Worm (Caenorhabditis elegans) whole organism, L3 larva: ENCODE results near the gene lite-1.

Experiments used
- fkh-10 ChIP-seq: sonication (generic microtip); optimal IDR thresholded peaks from 2 replicates; lab custom pipeline; 2017; ENCODE audit warnings: missing biosample characterization, missing genetic modification reagents, missing genetic modification characterization
- unc-62 ChIP-seq: fragments of 150-350 bp; sonication (generic microtip); optimal IDR thresholded peaks from 4 replicates; lab custom pipeline; 2014; ENCODE audit warnings: missing biosample characterization, missing genetic modification reagents, missing genetic modification characterization
- zag-1 ChIP-seq: fragments of 150-350 bp; optimal IDR thresholded peaks from 2 replicates; lab custom pipeline; 2014; ENCODE audit warnings: missing biosample characterization, missing genetic modification characterization

DNA sequence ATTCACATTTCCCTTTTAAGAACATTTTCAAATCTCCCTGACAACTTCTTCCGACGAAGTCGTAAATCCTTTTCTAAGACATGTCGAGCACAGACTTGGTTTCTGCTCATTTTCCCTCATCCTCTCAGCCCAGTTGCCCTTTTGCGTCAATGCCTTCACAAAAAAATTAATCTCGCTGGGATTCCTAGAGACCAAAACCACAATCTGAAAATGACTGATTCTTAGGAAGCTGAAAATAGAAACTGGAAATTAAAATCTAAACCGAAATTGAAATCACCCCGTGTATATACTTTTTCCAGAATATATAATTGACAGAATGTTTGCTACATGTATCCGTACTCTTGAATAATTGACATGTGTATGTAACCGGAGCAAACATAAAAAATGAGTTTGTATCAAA lies 16.4 kb upstream of the lite-1 start:
- TF ChIP-seq unc-62 (GFP tag; lab: Kevin White, UChicago), result no peak
- no peak for TF ChIP-seq zag-1 (tag; lab: Kevin White, UChicago)
- no peak for TF ChIP-seq fkh-10 (GFP tag; lab: Kevin White, UChicago)
